Worm (Caenorhabditis elegans) whole organism, midembryonic: ENCODE measurements around the gene mpz-4.

Source experiments
- T22C8.4 ChIP-seq: fragments of 200-800 bp; sonication (Bioruptor generic); IDR thresholded peaks from 2 replicates; pipeline ENCODE4 v1.3.6; 2022; ENCODE audit warnings: missing genetic modification characterization, missing compliant biosample characterization
- cog-1 ChIP-seq: sonication (generic microtip); optimal IDR thresholded peaks from 2 replicates; lab custom pipeline; 2016; ENCODE audit warnings: missing genetic modification characterization, missing compliant biosample characterization
- flt-1 ChIP-seq: fragments of 200-800 bp; sonication (Bioruptor generic); IDR thresholded peaks from 2 replicates; pipeline ENCODE4 v1.3.6; 2022; ENCODE audit warnings: missing genetic modification characterization, missing compliant biosample characterization
- klf-2 ChIP-seq: fragments of 200-800 bp; sonication (Bioruptor generic); conservative IDR thresholded peaks from 2 replicates; pipeline ENCODE4 v1.3.6; 2022; ENCODE audit warnings: missing genetic modification reagents, missing genetic modification characterization, missing compliant biosample characterization
- med-1 ChIP-seq: sonication (generic microtip); optimal IDR thresholded peaks from 2 replicates; lab custom pipeline; 2017; ENCODE audit warnings: missing genetic modification characterization, mild to moderate bottlenecking, missing compliant biosample characterization, antibody characterized with exemption, missing genetic modification reagents; ENCODE audit not compliant: insufficient read depth
- ref-1 ChIP-seq: fragments of 200-800 bp; sonication (Bioruptor generic); conservative IDR thresholded peaks from 2 replicates; pipeline ENCODE4 v1.3.6; 2022; ENCODE audit warnings: missing genetic modification reagents, missing genetic modification characterization, missing compliant biosample characterization
- tab-1 ChIP-seq: fragments of 200-800 bp; sonication (Bioruptor generic); IDR thresholded peaks from 2 replicates; pipeline ENCODE4 v1.3.6; 2022; ENCODE audit warnings: missing genetic modification characterization, missing compliant biosample characterization
- ztf-23 ChIP-seq: fragments of 200-800 bp; sonication (Bioruptor generic); IDR thresholded peaks from 2 replicates; pipeline ENCODE4 v1.3.6; 2022; ENCODE audit warnings: missing genetic modification reagents, missing genetic modification characterization, missing compliant biosample characterization
- ztf-29 ChIP-seq: fragments of 200-800 bp; sonication (Bioruptor generic); IDR thresholded peaks from 2 replicates; pipeline ENCODE4 v1.3.6; 2022; ENCODE audit warnings: missing genetic modification reagents, missing genetic modification characterization, missing compliant biosample characterization

- no peak for TF ChIP-seq ztf-29 (GFP tag; lab: Robert Waterston, UW)
- no peak for TF ChIP-seq flt-1 (GFP tag; lab: Robert Waterston, UW)
- TF ChIP-seq tab-1 (GFP tag; lab: Robert Waterston, UW) = no peak
- no peak for TF ChIP-seq ztf-23 (GFP tag; lab: Robert Waterston, UW)
- TF ChIP-seq klf-2 = no peak
- TF ChIP-seq med-1 (GFP tag; lab: Kevin White, UChicago) = no peak
- TF ChIP-seq ref-1 (GFP tag; lab: Robert Waterston, UW) = no peak
- TF ChIP-seq cog-1 (tag; lab: Kevin White, UChicago) = no peak
- no peak for TF ChIP-seq T22C8.4 (GFP tag; lab: Robert Waterston, UW)
Measured at ce11 chrIV:4874603-4875002, 47.5 kb upstream of the mpz-4 start, which contains the start of gene str-174.
